Fruit fly (Drosophila melanogaster) whole organism, adult: ENCODE measurements around the gene Bx42.

ENCODE experiments used
- CG14711 ChIP-seq: fragments of 200-800 bp; sonication (Bioruptor generic); optimal IDR thresholded peaks from 2 replicates; lab custom pipeline; 2018; ENCODE audit warnings: missing biosample characterization, mild to moderate bottlenecking, missing genetic modification characterization, moderate library complexity
- CG7101 ChIP-seq: fragments of 200-800 bp; sonication (Bioruptor generic); optimal IDR thresholded peaks from 2 replicates; lab custom pipeline; 2018; ENCODE audit warnings: missing biosample characterization, mild to moderate bottlenecking, missing genetic modification characterization, moderate library complexity
- Crg-1 ChIP-seq: fragments of 200-800 bp; sonication (Bioruptor generic); optimal IDR thresholded peaks from 2 replicates; lab custom pipeline; 2016; ENCODE audit warnings: missing biosample characterization, missing genetic modification characterization
- cic ChIP-seq: fragments of 200-800 bp; sonication (Bioruptor generic); optimal IDR thresholded peaks from 2 replicates; lab custom pipeline; 2017; ENCODE audit warnings: missing biosample characterization, mild to moderate bottlenecking, missing genetic modification characterization, moderate library complexity
- cnc ChIP-seq, 2 experiments: fragments of >200 bp; optimal IDR thresholded peaks; 2 replicates each; lab custom pipeline; 2017
- kay ChIP-seq: fragments of 200-800 bp; sonication (Bioruptor generic); peaks from one replicate; lab custom pipeline; 2016; ENCODE audit warnings: missing biosample characterization, missing genetic modification characterization, borderline replicate concordance
- ovo ChIP-seq: fragments of 200-800 bp; sonication (Bioruptor generic); optimal IDR thresholded peaks from 2 replicates; lab custom pipeline; 2016; ENCODE audit warnings: missing biosample characterization, missing genetic modification characterization
- pad ChIP-seq: fragments of 200-800 bp; sonication (Bioruptor generic); optimal IDR thresholded peaks from 3 replicates; lab custom pipeline; 2017; ENCODE audit warnings: missing biosample characterization, missing genetic modification characterization, mild to moderate bottlenecking, moderate library complexity, missing genetic modification reagents
- toe ChIP-seq: fragments of 200-800 bp; sonication (Bioruptor generic); optimal IDR thresholded peaks from 2 replicates; lab custom pipeline; 2016; ENCODE audit warnings: missing biosample characterization, missing genetic modification characterization

DNA sequence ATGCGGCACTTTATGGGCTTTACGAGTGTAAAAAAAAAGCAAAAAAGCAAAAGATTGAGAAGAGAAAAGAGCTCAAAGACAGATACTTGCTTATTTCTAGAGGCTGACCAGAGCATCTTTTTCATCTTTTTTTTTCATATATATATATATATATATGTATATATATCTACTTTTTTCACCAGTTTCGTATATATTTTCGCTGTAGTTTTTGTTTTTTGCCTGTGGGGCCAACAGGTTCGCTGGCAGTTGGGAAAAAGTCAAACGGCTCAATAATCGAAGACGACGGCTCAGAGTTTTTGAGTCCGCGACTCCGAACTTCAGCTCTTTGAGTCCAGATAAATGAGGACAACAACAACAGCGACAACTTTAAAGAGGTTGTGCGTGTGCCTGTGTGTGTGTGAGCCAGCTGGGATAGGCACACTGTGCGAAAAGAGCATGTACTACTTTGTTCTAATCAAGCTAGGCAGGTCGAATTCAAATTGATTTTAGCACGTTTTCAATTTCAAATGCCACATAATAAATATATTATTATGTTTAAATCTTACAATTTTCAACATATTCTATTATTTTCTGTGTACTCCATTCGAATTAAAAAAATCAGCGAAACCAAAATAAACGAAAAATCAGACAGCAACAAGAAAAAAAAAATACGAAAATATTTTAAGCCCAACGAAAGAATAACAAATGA lies 39.5 kb downstream of the Bx42 start:
- TF ChIP-seq cic (GFP tag; lab: Kevin White, UChicago) (no peak), cnc (optimal IDR thresholded peaks at IDR 0.05; lab: Kevin White, UChicago) (no peak), kay (GFP tag; lab: Kevin White, UChicago) (no peak), CG7101 (tag; lab: Kevin White, UChicago) (no peak), toe (no peak), ovo (GFP tag; lab: Kevin White, UChicago) (no peak), Crg-1 (no peak), CG14711 (no peak), pad (no peak)
